Fruit fly (Drosophila melanogaster) whole organism, embryonic: ENCODE data around the gene CG9795.

Experiments
- Atf3 ChIP-seq: fragments of 200-800 bp; sonication (Bioruptor generic); optimal IDR thresholded peaks from 3 replicates; lab custom pipeline; 2016; ENCODE audit warnings: missing biosample characterization, missing genetic modification characterization
- C15 ChIP-seq: fragments of 200-800 bp; sonication (Bioruptor generic); IDR thresholded peaks from 3 replicates; pipeline ENCODE4 v1.3.6; 2022; ENCODE audit warnings: missing biosample characterization, missing genetic modification characterization
- CG11093 ChIP-seq: fragments of 200-800 bp; sonication (Bioruptor generic); IDR thresholded peaks from 3 replicates; pipeline ENCODE4 v1.3.6; 2022; ENCODE audit warnings: missing biosample characterization, missing genetic modification characterization
- CG14667 ChIP-seq: fragments of 200-800 bp; sonication (Bioruptor generic); IDR thresholded peaks from 2 replicates; pipeline ENCODE4 v1.3.6; 2022; ENCODE audit warnings: missing biosample characterization, missing genetic modification characterization
- CG14965 ChIP-seq: fragments of 200-800 bp; sonication (Bioruptor generic); optimal IDR thresholded peaks from 2 replicates; lab custom pipeline; 2016; ENCODE audit warnings: missing biosample characterization, missing genetic modification characterization, borderline replicate concordance
- CG15073 ChIP-seq: fragments of 200-800 bp; sonication (Bioruptor generic); optimal IDR thresholded peaks from 2 replicates; lab custom pipeline; 2016; ENCODE audit warnings: missing biosample characterization, missing genetic modification characterization
- CG2116 ChIP-seq: fragments of 200-800 bp; sonication (Bioruptor generic); optimal IDR thresholded peaks from 3 replicates; lab custom pipeline; 2018; ENCODE audit warnings: missing biosample characterization, mild to moderate bottlenecking, missing genetic modification characterization
- CG2875 ChIP-seq: fragments of 200-800 bp; sonication (Bioruptor generic); optimal IDR thresholded peaks from 2 replicates; lab custom pipeline; 2017; ENCODE audit warnings: missing biosample characterization, mild to moderate bottlenecking, missing genetic modification characterization, missing genetic modification reagents
- CG33213 ChIP-seq: fragments of 200-800 bp; sonication (Bioruptor generic); optimal IDR thresholded peaks from 3 replicates; lab custom pipeline; 2016; ENCODE audit warnings: missing biosample characterization, missing genetic modification characterization
- CG3726 ChIP-seq: fragments of 200-800 bp; sonication (Bioruptor generic); IDR thresholded peaks from 3 replicates; pipeline ENCODE4, ENCODE4 v1.3.6; 2022; ENCODE audit warnings: missing biosample characterization, missing genetic modification characterization
- CG43689 ChIP-seq: fragments of 200-800 bp; sonication (Bioruptor generic); IDR thresholded peaks from 2 replicates; pipeline ENCODE4 v1.3.6; 2022; ENCODE audit warnings: missing biosample characterization, missing genetic modification characterization
- CG5245 ChIP-seq: fragments of 200-800 bp; sonication (Bioruptor generic); optimal IDR thresholded peaks from 3 replicates; lab custom pipeline; 2016; ENCODE audit warnings: missing biosample characterization, missing genetic modification characterization
- CG7556 ChIP-seq: fragments of 200-800 bp; sonication (Bioruptor generic); optimal IDR thresholded peaks from 2 replicates; lab custom pipeline; 2017; ENCODE audit warnings: missing biosample characterization, mild to moderate bottlenecking, missing genetic modification characterization
- CG7928 ChIP-seq: fragments of 200-800 bp; sonication (Bioruptor generic); optimal IDR thresholded peaks from 2 replicates; lab custom pipeline; 2017; ENCODE audit warnings: missing biosample characterization, mild to moderate bottlenecking, missing genetic modification characterization
- CG8359 ChIP-seq: fragments of 200-800 bp; sonication (Bioruptor generic); optimal IDR thresholded peaks from 2 replicates; lab custom pipeline; 2017; ENCODE audit warnings: missing biosample characterization, mild to moderate bottlenecking, missing genetic modification characterization, borderline replicate concordance
- CG8765 ChIP-seq: fragments of 200-800 bp; sonication (Bioruptor generic); IDR thresholded peaks from 2 replicates; pipeline ENCODE4 v1.3.6; 2022; ENCODE audit warnings: missing biosample characterization, missing genetic modification characterization
- CG9876 ChIP-seq: fragments of 200-800 bp; sonication (Bioruptor generic); optimal IDR thresholded peaks from 2 replicates; lab custom pipeline; 2016; ENCODE audit warnings: missing biosample characterization, missing genetic modification characterization
- Dfd ChIP-seq, 2 experiments: fragments of >200 bp; optimal IDR thresholded peaks; 2 replicates each; lab custom pipeline; 2017; ENCODE audit warnings: missing biosample characterization in 2 of 2, missing genetic modification characterization in 2 of 2
- E2f1 ChIP-seq: fragments of 200-800 bp; sonication (Bioruptor generic); IDR thresholded peaks from 2 replicates; pipeline ENCODE4 v1.3.6; 2022; ENCODE audit warnings: missing biosample characterization, missing genetic modification characterization
- Ets97D ChIP-seq: fragments of 200-800 bp; sonication (Bioruptor generic); optimal IDR thresholded peaks from 3 replicates; lab custom pipeline; 2016; ENCODE audit warnings: missing biosample characterization, missing genetic modification characterization
- Hmr ChIP-seq: fragments of 200-800 bp; sonication (Bioruptor generic); optimal IDR thresholded peaks from 3 replicates; lab custom pipeline; 2017; ENCODE audit warnings: mild to moderate bottlenecking, missing biosample characterization, missing genetic modification reagents, missing genetic modification characterization
- Hr3 ChIP-seq: fragments of 200-800 bp; sonication (Bioruptor generic); optimal IDR thresholded peaks from 3 replicates; lab custom pipeline; 2016; ENCODE audit warnings: missing biosample characterization, missing genetic modification characterization
- Hr78 ChIP-seq, 2 experiments: fragments of 200-800 bp in 1 of 2; fragments of >200 bp in 1 of 2; sonication (Bioruptor generic) in 1 of 2; optimal IDR thresholded peaks; 2 replicates each; lab custom pipeline; 2017 to 2019; ENCODE audit warnings: missing biosample characterization in 2 of 2, missing genetic modification characterization in 2 of 2, mild to moderate bottlenecking in 1 of 2, moderate library complexity in 1 of 2
- Kr ChIP-seq: fragments of 200-800 bp; sonication (Bioruptor generic); optimal IDR thresholded peaks from 2 replicates; lab custom pipeline; 2017; ENCODE audit warnings: missing biosample characterization, mild to moderate bottlenecking, missing genetic modification characterization
- MTF-1 ChIP-seq: fragments of 200-800 bp; sonication (Bioruptor generic); optimal IDR thresholded peaks from 2 replicates; lab custom pipeline; 2018; ENCODE audit warnings: missing biosample characterization, mild to moderate bottlenecking, missing genetic modification characterization, borderline replicate concordance
- Mes4 ChIP-seq: fragments of 200-800 bp; sonication (Bioruptor generic); optimal IDR thresholded peaks from 2 replicates; lab custom pipeline; 2016; ENCODE audit warnings: missing biosample characterization, missing genetic modification characterization
- Myb ChIP-seq: fragments of 200-800 bp; sonication (Bioruptor generic); optimal IDR thresholded peaks from 2 replicates; lab custom pipeline; 2016; ENCODE audit warnings: missing biosample characterization, missing genetic modification characterization
- Nf-YC ChIP-seq: fragments of 200-800 bp; optimal IDR thresholded peaks from 3 replicates; lab custom pipeline; 2019; ENCODE audit warnings: missing biosample characterization, mild to moderate bottlenecking, missing genetic modification characterization, moderate library complexity
- Scr ChIP-seq: fragments of 200-800 bp; sonication (Bioruptor generic); IDR thresholded peaks from 2 replicates; pipeline ENCODE4 v1.3.6; 2022; ENCODE audit warnings: missing biosample characterization, missing genetic modification characterization; ENCODE audit not compliant: partially characterized antibody
- Sin3A ChIP-seq: fragments of >200 bp; optimal IDR thresholded peaks from 2 replicates; lab custom pipeline; 2018
- Six4 ChIP-seq: fragments of 200-800 bp; sonication (Bioruptor generic); optimal IDR thresholded peaks from 2 replicates; lab custom pipeline; 2016; ENCODE audit warnings: missing biosample characterization, missing genetic modification characterization
- Stat92E ChIP-seq, 3 experiments: fragments of >200 bp in 2 of 3; fragments of 200-800 bp in 1 of 3; sonication (Bioruptor generic) in 1 of 3; optimal IDR thresholded peaks; 2 replicates each; lab custom pipeline; 2017 to 2019; ENCODE audit warnings: missing biosample characterization in 3 of 3, missing genetic modification characterization in 3 of 3, mild to moderate bottlenecking in 1 of 3, moderate library complexity in 1 of 3
- croc ChIP-seq: fragments of 200-800 bp; sonication (Bioruptor generic); conservative IDR thresholded peaks from 3 replicates; pipeline ENCODE4 v1.3.6; 2022; ENCODE audit warnings: missing biosample characterization, missing genetic modification characterization
- dimm ChIP-seq: fragments of 200-800 bp; sonication (Bioruptor generic); IDR thresholded peaks from 2 replicates; pipeline ENCODE4 v1.3.6; 2022; ENCODE audit warnings: missing biosample characterization, missing genetic modification characterization
- dm ChIP-seq: fragments of 200-800 bp; sonication (Bioruptor generic); optimal IDR thresholded peaks from 3 replicates; lab custom pipeline; 2016; ENCODE audit warnings: missing biosample characterization, missing genetic modification characterization
- dpn ChIP-seq, 2 experiments: fragments of 200-800 bp; sonication (Bioruptor generic); optimal IDR thresholded peaks; 3 replicates each; lab custom pipeline; 2016; ENCODE audit warnings: missing biosample characterization in 2 of 2, missing genetic modification characterization in 2 of 2
- emc ChIP-seq: fragments of 200-800 bp; sonication (Bioruptor generic); optimal IDR thresholded peaks from 2 replicates; lab custom pipeline; 2016; ENCODE audit warnings: missing biosample characterization, missing genetic modification characterization
- en ChIP-seq: fragments of 200-800 bp; sonication (Bioruptor generic); optimal IDR thresholded peaks from 2 replicates; lab custom pipeline; 2016; ENCODE audit warnings: missing biosample characterization, missing genetic modification characterization
- eyg ChIP-seq: fragments of 200-800 bp; sonication (Bioruptor generic); optimal IDR thresholded peaks from 3 replicates; lab custom pipeline; 2016; ENCODE audit warnings: missing biosample characterization, missing genetic modification characterization
- fd102C ChIP-seq: fragments of 200-800 bp; sonication (Bioruptor generic); optimal IDR thresholded peaks from 2 replicates; lab custom pipeline; 2018; ENCODE audit warnings: missing biosample characterization, mild to moderate bottlenecking, missing genetic modification characterization, moderate library complexity
- ham ChIP-seq: fragments of 200-800 bp; sonication (Bioruptor generic); IDR thresholded peaks from 2 replicates; pipeline ENCODE4 v1.3.6; 2022; ENCODE audit warnings: missing biosample characterization, missing genetic modification characterization
- insv ChIP-seq, 2 experiments: fragments of 200-800 bp; sonication (Bioruptor generic); optimal IDR thresholded peaks; 3 replicates each; lab custom pipeline; 2016 to 2018; ENCODE audit warnings: missing biosample characterization in 2 of 2, missing genetic modification characterization in 2 of 2
- org-1 ChIP-seq: fragments of 200-800 bp; sonication (Bioruptor generic); optimal IDR thresholded peaks from 2 replicates; lab custom pipeline; 2017; ENCODE audit warnings: missing biosample characterization, missing genetic modification characterization
- pros ChIP-seq: fragments of 200-800 bp; sonication (Bioruptor generic); optimal IDR thresholded peaks from 3 replicates; lab custom pipeline; 2019; ENCODE audit warnings: missing biosample characterization, mild to moderate bottlenecking, missing genetic modification characterization, moderate library complexity
- repo ChIP-seq: fragments of 200-800 bp; sonication (Bioruptor generic); optimal IDR thresholded peaks from 2 replicates; lab custom pipeline; 2016; ENCODE audit warnings: missing biosample characterization, missing genetic modification characterization
- sd ChIP-seq: fragments of 200-800 bp; sonication (Bioruptor generic); optimal IDR thresholded peaks from 3 replicates; lab custom pipeline; 2018; ENCODE audit warnings: missing biosample characterization, mild to moderate bottlenecking, missing genetic modification characterization, moderate library complexity
- sna ChIP-seq: fragments of 200-800 bp; sonication (Bioruptor generic); IDR thresholded peaks from 2 replicates; pipeline ENCODE4 v1.3.6; 2022; ENCODE audit warnings: missing biosample characterization, missing genetic modification characterization; ENCODE audit not compliant: partially characterized antibody
- ssp ChIP-seq: fragments of 200-800 bp; sonication (Bioruptor generic); IDR thresholded peaks from 2 replicates; pipeline ENCODE4 v1.3.6; 2022; ENCODE audit warnings: missing biosample characterization, missing genetic modification characterization
- tgo ChIP-seq: fragments of 200-800 bp; sonication (Bioruptor generic); IDR thresholded peaks from 3 replicates; pipeline ENCODE4 v1.3.6; 2022; ENCODE audit warnings: missing biosample characterization, missing genetic modification characterization
- trem ChIP-seq: fragments of 200-800 bp; optimal IDR thresholded peaks from 3 replicates; lab custom pipeline; 2019; ENCODE audit warnings: missing biosample characterization, mild to moderate bottlenecking, missing genetic modification characterization, moderate library complexity
- ttk ChIP-seq: fragments of 200-800 bp; sonication (Bioruptor generic); IDR thresholded peaks from 2 replicates; pipeline ENCODE4 v2.1.2; 2022; ENCODE audit warnings: missing biosample characterization, missing genetic modification characterization

CG9795 gene

DNA sequence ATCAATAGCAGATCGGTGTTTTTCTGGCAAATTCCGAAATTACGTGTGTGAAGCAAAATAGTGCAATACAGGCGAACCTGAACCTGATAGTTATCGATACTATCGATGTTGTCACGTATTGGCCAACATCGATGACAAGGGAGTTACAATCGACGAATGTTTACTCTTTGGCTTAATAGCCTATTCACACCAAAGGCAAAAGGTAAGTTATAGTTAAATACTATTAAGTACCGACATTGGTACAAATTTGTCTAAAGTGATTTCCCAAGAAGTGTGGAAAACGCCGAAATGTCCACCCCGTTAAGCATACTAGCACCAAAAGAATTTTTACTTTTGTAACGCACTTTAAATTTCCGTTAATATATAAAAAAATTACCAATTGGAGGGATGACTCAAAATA lies 14.5 kb downstream of the CG9795 start, which contains the start of gene CG9776 (continued):
- peak; percentile 16 for TF ChIP-seq CG9876 (GFP tag; lab: Kevin White, UChicago)
- no peak for TF ChIP-seq pros
- no peak for TF ChIP-seq Nf-YC (tag; lab: Kevin White, UChicago)
- TF ChIP-seq org-1 (GFP tag; lab: Kevin White, UChicago) = no peak
- no peak for TF ChIP-seq Kr (GFP tag; lab: Kevin White, UChicago)
- TF ChIP-seq MTF-1 = no peak
- no peak for TF ChIP-seq Hmr (GFP tag; lab: Kevin White, UChicago)
- TF ChIP-seq Dfd (GFP tag; optimal IDR thresholded peaks at IDR 0.05; lab: Kevin White, UChicago) = peak in 1 of 2 experiments; percentile 70
- TF ChIP-seq CG3726 = no peak
- TF ChIP-seq E2f1 = peak; percentile 45; the same call in 1 of the 2 replicates
- no peak for TF ChIP-seq CG5245
- TF ChIP-seq tgo (GFP tag; lab: Robert Waterston, UW) = peak; percentile 51; the same call in 2 of the 3 replicates
- TF ChIP-seq Stat92E (GFP tag; optimal IDR thresholded peaks at IDR 0.05; lab: Kevin White, UChicago) = peak in 1 of 3 experiments; percentile 19
- TF ChIP-seq trem (tag; lab: Kevin White, UChicago) = peak; percentile 71
- peak; percentile 97 for TF ChIP-seq Scr (GFP tag; lab: Robert Waterston, UW)
- no peak for TF ChIP-seq ham
- TF ChIP-seq dimm (GFP tag; lab: Robert Waterston, UW) = no peak
- TF ChIP-seq eyg (GFP tag; lab: Kevin White, UChicago) = peak; percentile 41
- TF ChIP-seq CG14667 (GFP tag; lab: Robert Waterston, UW) = no peak
- TF ChIP-seq CG7556 (GFP tag; lab: Kevin White, UChicago) = no peak
- no peak for TF ChIP-seq CG7928 (GFP tag; lab: Kevin White, UChicago)
- peak in 1 of 2 experiments; percentile 7 for TF ChIP-seq insv (GFP tag; optimal IDR thresholded peaks at IDR 0.05; lab: Kevin White, UChicago)
- TF ChIP-seq Myb (GFP tag; lab: Kevin White, UChicago) = peak; percentile 71
- TF ChIP-seq croc (GFP tag; lab: Robert Waterston, UW) = 0 out of 3 replicates have a peak, but pooled peaks have one; percentile 17
- TF ChIP-seq CG33213 (GFP tag; lab: Kevin White, UChicago) = peak; percentile 86
- TF ChIP-seq CG8359 = no peak
- TF ChIP-seq en (GFP tag; lab: Kevin White, UChicago) = no peak
- TF ChIP-seq Hr3 (GFP tag; lab: Kevin White, UChicago) = peak; percentile 42
- TF ChIP-seq emc = no peak
- peak; percentile 63 for TF ChIP-seq Sin3A (lab: Kevin White, UChicago)
- no peak for TF ChIP-seq ttk (GFP tag; lab: Robert Waterston, UW)
- TF ChIP-seq dpn (GFP tag; optimal IDR thresholded peaks at IDR 0.05; lab: Kevin White, UChicago) = peak; percentile 66 to 75
- no peak for TF ChIP-seq sd
- peak; percentile 95 for TF ChIP-seq sna (GFP tag; lab: Robert Waterston, UW)
- peak; percentile 5 for TF ChIP-seq CG15073 (GFP tag; lab: Kevin White, UChicago)
- TF ChIP-seq Six4 (GFP tag; lab: Kevin White, UChicago) = no peak
- peak; percentile 60 for TF ChIP-seq Atf3 (GFP tag; lab: Kevin White, UChicago)
- TF ChIP-seq CG11093 = 0 out of 3 replicates have a peak, but pooled peaks have one; percentile 13
- no peak for TF ChIP-seq C15
- TF ChIP-seq CG2116 (GFP tag; lab: Kevin White, UChicago) = peak; percentile 85
- TF ChIP-seq Ets97D = peak; percentile 78
- TF ChIP-seq CG14965 (GFP tag; lab: Kevin White, UChicago) = no peak
- TF ChIP-seq fd102C = no peak
- peak; percentile 99 for TF ChIP-seq ssp
- TF ChIP-seq repo (GFP tag; lab: Kevin White, UChicago) = peak; percentile 41
- no peak for TF ChIP-seq Mes4 (GFP tag; lab: Kevin White, UChicago)
- TF ChIP-seq dm (GFP tag; lab: Kevin White, UChicago) = peak; percentile 65
- 0 out of 2 replicates have a peak, but pooled peaks have one; percentile 38 for TF ChIP-seq CG8765
- peak in 1 of 2 experiments; percentile 27 for TF ChIP-seq Hr78 (GFP tag; optimal IDR thresholded peaks at IDR 0.05; lab: Kevin White, UChicago)
- TF ChIP-seq CG43689 (GFP tag; lab: Robert Waterston, UW) = no peak
- no peak for TF ChIP-seq CG2875 (GFP tag; lab: Kevin White, UChicago)
